Worm (Caenorhabditis elegans) whole organism, young adult: ENCODE measurements around the gene malt-1.

Experiments
- B0019.2 ChIP-seq: fragments of 200-800 bp; sonication (Bioruptor generic); conservative IDR thresholded peaks from 2 replicates; pipeline ENCODE4 v1.3.6; 2022; ENCODE audit warnings: missing genetic modification reagents, missing genetic modification characterization, missing compliant biosample characterization
- B0261.1 ChIP-seq: sonication (generic microtip); optimal IDR thresholded peaks from 2 replicates; lab custom pipeline; 2016; ENCODE audit warnings: mild to moderate bottlenecking, missing genetic modification characterization, moderate library complexity, missing compliant biosample characterization
- C17E4.6 ChIP-seq: fragments of 200-800 bp; sonication (Bioruptor generic); IDR thresholded peaks from 2 replicates; pipeline ENCODE4 v1.3.6; 2022; ENCODE audit warnings: missing genetic modification reagents, missing genetic modification characterization, missing compliant biosample characterization
- F22D6.2 ChIP-seq: sonication (generic microtip); optimal IDR thresholded peaks from 2 replicates; lab custom pipeline; 2016; ENCODE audit warnings: mild to moderate bottlenecking, missing genetic modification characterization, missing compliant biosample characterization
- F23B12.7 ChIP-seq: sonication (generic microtip); optimal IDR thresholded peaks from 2 replicates; lab custom pipeline; 2017; ENCODE audit warnings: missing genetic modification characterization, mild to moderate bottlenecking, missing compliant biosample characterization, antibody characterized with exemption, moderate library complexity; ENCODE audit not compliant: insufficient read depth
- F52B5.7 ChIP-seq: sonication (generic microtip); optimal IDR thresholded peaks from 2 replicates; lab custom pipeline; 2016; ENCODE audit warnings: mild to moderate bottlenecking, missing genetic modification characterization, missing compliant biosample characterization
- K11D2.4 ChIP-seq: fragments of 200-800 bp; sonication (Bioruptor generic); IDR thresholded peaks from 2 replicates; pipeline ENCODE4 v1.3.6; 2022; ENCODE audit warnings: missing genetic modification reagents, missing genetic modification characterization, missing compliant biosample characterization
- K12H6.12 ChIP-seq: fragments of 200-800 bp; sonication (Bioruptor generic); optimal IDR thresholded peaks from 2 replicates; lab custom pipeline; 2018; ENCODE audit warnings: mild to moderate bottlenecking, missing genetic modification characterization, missing compliant biosample characterization
- T26A5.8 ChIP-seq: sonication (generic microtip); optimal IDR thresholded peaks from 2 replicates; lab custom pipeline; 2016; ENCODE audit warnings: missing genetic modification characterization, missing compliant biosample characterization
- Y67H2A.10 ChIP-seq: fragments of 200-800 bp; sonication (Bioruptor generic); conservative IDR thresholded peaks from 2 replicates; pipeline ENCODE4 v1.3.6; 2022; ENCODE audit warnings: missing genetic modification reagents, missing genetic modification characterization, missing compliant biosample characterization
- Y95B8A.8 ChIP-seq: fragments of 200-800 bp; sonication (Bioruptor generic); IDR thresholded peaks from 2 replicates; pipeline ENCODE4 v1.3.6; 2022; ENCODE audit warnings: missing genetic modification reagents, missing genetic modification characterization, missing compliant biosample characterization
- akir-1 ChIP-seq: fragments of 200-800 bp; sonication (Bioruptor generic); optimal IDR thresholded peaks from 2 replicates; lab custom pipeline; 2018; ENCODE audit warnings: mild to moderate bottlenecking, missing genetic modification characterization, moderate library complexity, missing compliant biosample characterization
- attf-3 ChIP-seq: fragments of 200-800 bp; sonication (Bioruptor generic); conservative IDR thresholded peaks from 2 replicates; pipeline ENCODE4 v1.3.6; 2022; ENCODE audit warnings: missing genetic modification reagents, missing genetic modification characterization, missing compliant biosample characterization
- attf-6 ChIP-seq: fragments of 200-800 bp; sonication (Bioruptor generic); IDR thresholded peaks from 2 replicates; pipeline ENCODE4 v1.3.6; 2022; ENCODE audit warnings: missing genetic modification reagents, missing genetic modification characterization, missing compliant biosample characterization
- bed-2 ChIP-seq: fragments of 200-800 bp; sonication (Bioruptor generic); IDR thresholded peaks from 2 replicates; pipeline ENCODE4 v1.3.6; 2022; ENCODE audit warnings: missing genetic modification reagents, missing genetic modification characterization, missing compliant biosample characterization
- ccch-3 ChIP-seq: fragments of 200-800 bp; sonication (Bioruptor generic); optimal IDR thresholded peaks from 2 replicates; lab custom pipeline; 2018; ENCODE audit warnings: mild to moderate bottlenecking, missing genetic modification characterization, missing compliant biosample characterization
- ceh-40 ChIP-seq: fragments of 200-800 bp; sonication (Bioruptor generic); IDR thresholded peaks from 2 replicates; pipeline ENCODE4 v1.3.6; 2022; ENCODE audit warnings: missing genetic modification characterization, missing compliant biosample characterization
- ceh-58 ChIP-seq: fragments of 200-800 bp; sonication (Bioruptor generic); IDR thresholded peaks from 2 replicates; pipeline ENCODE4 v1.3.6; 2022; ENCODE audit warnings: missing genetic modification characterization, missing compliant biosample characterization
- chd-7 ChIP-seq: sonication (generic microtip); optimal IDR thresholded peaks from 2 replicates; lab custom pipeline; 2016; ENCODE audit warnings: mild to moderate bottlenecking, missing genetic modification characterization, moderate library complexity, missing compliant biosample characterization
- efl-1 ChIP-seq: fragments of 150-350 bp; optimal IDR thresholded peaks from 2 replicates; lab custom pipeline; 2014; ENCODE audit warnings: missing biosample characterization, missing genetic modification reagents, missing genetic modification characterization
- egl-44 ChIP-seq: fragments of 200-800 bp; sonication (Bioruptor generic); IDR thresholded peaks from 2 replicates; pipeline ENCODE4 v1.3.6; 2022; ENCODE audit warnings: missing genetic modification reagents, missing genetic modification characterization, missing compliant biosample characterization
- ekl-4 ChIP-seq: fragments of 200-800 bp; sonication (Bioruptor generic); IDR thresholded peaks from 2 replicates; pipeline ENCODE4 v1.3.6; 2022; ENCODE audit warnings: missing genetic modification reagents, missing genetic modification characterization, missing compliant biosample characterization
- let-526 ChIP-seq: fragments of 200-800 bp; sonication (Bioruptor generic); IDR thresholded peaks from 2 replicates; pipeline ENCODE4 v1.3.6; 2022; ENCODE audit warnings: missing genetic modification reagents, missing genetic modification characterization, missing compliant biosample characterization
- let-607 ChIP-seq, 2 experiments: fragments of 200-800 bp in 1 of 2; sonication (Bioruptor generic) in 1 of 2; sonication (generic microtip) in 1 of 2; optimal IDR thresholded peaks; 2 replicates each; lab custom pipeline; 2016 to 2018; ENCODE audit warnings: mild to moderate bottlenecking in 2 of 2, missing compliant biosample characterization in 2 of 2, missing genetic modification characterization in 2 of 2, moderate library complexity in 2 of 2, missing genotype in 1 of 2
- lin-35 ChIP-seq, 3 experiments: fragments of 150-350 bp in 2 of 3; sonication (generic microtip) in 1 of 3; optimal IDR thresholded peaks; 2 replicates each; lab custom pipeline; 2014 to 2018; ENCODE audit warnings: missing biosample characterization in 3 of 3, missing genetic modification characterization in 3 of 3, missing genetic modification reagents in 3 of 3
- lin-54 ChIP-seq: fragments of 200-800 bp; sonication (Bioruptor generic); optimal IDR thresholded peaks from 2 replicates; lab custom pipeline; 2018; ENCODE audit warnings: mild to moderate bottlenecking, missing genetic modification characterization, missing compliant biosample characterization
- lir-1 ChIP-seq: fragments of 200-800 bp; sonication (Bioruptor generic); conservative IDR thresholded peaks from 2 replicates; pipeline ENCODE4 v1.3.6; 2022; ENCODE audit warnings: missing genetic modification reagents, missing genetic modification characterization, missing compliant biosample characterization
- lsy-27 ChIP-seq: sonication (generic microtip); optimal IDR thresholded peaks from 2 replicates; lab custom pipeline; 2017; ENCODE audit warnings: missing genetic modification characterization, mild to moderate bottlenecking, missing compliant biosample characterization, antibody characterized with exemption, missing genotype, borderline replicate concordance; ENCODE audit not compliant: insufficient read depth
- madf-3 ChIP-seq: fragments of 200-800 bp; sonication (Bioruptor generic); IDR thresholded peaks from 2 replicates; pipeline ENCODE4 v1.3.6; 2022; ENCODE audit warnings: missing genetic modification reagents, missing genetic modification characterization, missing compliant biosample characterization
- madf-6 ChIP-seq: fragments of 200-800 bp; sonication (Bioruptor generic); IDR thresholded peaks from 2 replicates; pipeline ENCODE4 v1.3.6; 2022; ENCODE audit warnings: missing genetic modification reagents, missing genetic modification characterization, missing compliant biosample characterization
- mel-28 ChIP-seq: sonication (generic microtip); optimal IDR thresholded peaks from 2 replicates; lab custom pipeline; 2016; ENCODE audit warnings: borderline replicate concordance, mild to moderate bottlenecking, missing genetic modification characterization, missing compliant biosample characterization
- nfyb-1 ChIP-seq: fragments of 200-800 bp; sonication (Bioruptor generic); IDR thresholded peaks from 2 replicates; pipeline ENCODE4 v1.3.6; 2022; ENCODE audit warnings: missing genetic modification reagents, missing genetic modification characterization, missing compliant biosample characterization
- nhr-120 ChIP-seq: fragments of 200-800 bp; sonication (Bioruptor generic); IDR thresholded peaks from 2 replicates; pipeline ENCODE4 v1.3.6; 2022; ENCODE audit warnings: missing genetic modification characterization, missing compliant biosample characterization
- nhr-80 ChIP-seq: sonication (generic microtip); optimal IDR thresholded peaks from 2 replicates; lab custom pipeline; 2016; ENCODE audit warnings: missing genetic modification characterization, missing compliant biosample characterization
- pbrm-1 ChIP-seq: fragments of 200-800 bp; sonication (Bioruptor generic); IDR thresholded peaks from 2 replicates; pipeline ENCODE4 v1.3.6; 2022; ENCODE audit warnings: missing genetic modification reagents, missing genetic modification characterization, missing compliant biosample characterization
- pha-4 ChIP-seq: fragments of 150-350 bp; sonication (generic microtip); optimal IDR thresholded peaks from 2 replicates; lab custom pipeline; 2014; ENCODE audit warnings: missing biosample characterization, missing genetic modification reagents, missing genetic modification characterization
- rcor-1 ChIP-seq: fragments of 200-800 bp; sonication (Bioruptor generic); IDR thresholded peaks from 2 replicates; pipeline ENCODE4 v1.3.6; 2022; ENCODE audit warnings: missing genetic modification reagents, missing genetic modification characterization, missing compliant biosample characterization
- snpc-1.3 ChIP-seq: sonication (generic microtip); optimal IDR thresholded peaks from 2 replicates; lab custom pipeline; 2017; ENCODE audit warnings: missing genetic modification characterization, mild to moderate bottlenecking, missing compliant biosample characterization, antibody characterized with exemption, moderate library complexity, missing genotype, missing genetic modification reagents; ENCODE audit not compliant: insufficient read depth
- snpc-3.4 ChIP-seq: sonication (generic microtip); optimal IDR thresholded peaks from 2 replicates; lab custom pipeline; 2017; ENCODE audit warnings: missing genetic modification characterization, mild to moderate bottlenecking, missing compliant biosample characterization, antibody characterized with exemption, moderate library complexity, missing genotype, missing genetic modification reagents
- tbx-9 ChIP-seq: sonication (generic microtip); optimal IDR thresholded peaks from 2 replicates; lab custom pipeline; 2016; ENCODE audit warnings: borderline replicate concordance, missing genetic modification characterization, inconsistent platforms, missing compliant biosample characterization
- tlf-1 ChIP-seq: fragments of 200-800 bp; sonication (Bioruptor generic); optimal IDR thresholded peaks from 2 replicates; lab custom pipeline; 2018; ENCODE audit warnings: mild to moderate bottlenecking, missing genetic modification characterization, missing compliant biosample characterization
- ztf-18 ChIP-seq: sonication (generic microtip); optimal IDR thresholded peaks from 2 replicates; lab custom pipeline; 2016; ENCODE audit warnings: missing genotype, mild to moderate bottlenecking, missing genetic modification characterization, missing compliant biosample characterization
- ztf-26 ChIP-seq: sonication (generic microtip); optimal IDR thresholded peaks from 2 replicates; lab custom pipeline; 2017; ENCODE audit warnings: missing genetic modification characterization, missing compliant biosample characterization
- ztf-3 ChIP-seq: fragments of 200-800 bp; sonication (Bioruptor generic); optimal IDR thresholded peaks from 2 replicates; lab custom pipeline; 2018; ENCODE audit warnings: mild to moderate bottlenecking, missing genetic modification characterization, missing compliant biosample characterization

malt-1 gene

DNA sequence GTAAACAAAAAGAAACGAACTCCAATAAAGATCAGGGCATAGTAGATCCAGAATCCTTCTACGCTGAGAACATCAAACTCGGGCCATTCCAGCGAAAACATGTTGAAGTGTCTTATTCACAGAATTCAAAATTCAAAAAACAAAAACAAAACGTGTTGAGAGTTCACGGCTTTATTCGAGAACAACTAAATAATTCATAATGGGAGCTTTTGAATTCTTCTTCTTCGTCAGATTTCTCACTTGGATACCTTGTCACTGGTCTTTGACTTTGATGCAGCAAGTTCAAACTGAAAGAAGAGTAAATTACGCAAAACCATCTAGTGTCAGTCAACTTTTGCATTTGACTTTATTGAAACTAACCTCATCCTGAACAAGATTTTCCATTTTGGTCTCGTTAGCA is 33.4 kb downstream of the malt-1 start, which contains the start of gene B0252.11:
Gene B0252.11 (minus strand): TSS at position 101 of the 400 bp plus-strand sequence.
- TF ChIP-seq lir-1: no peak
- TF ChIP-seq, all 124 proteins: peak for 0

DNA sequence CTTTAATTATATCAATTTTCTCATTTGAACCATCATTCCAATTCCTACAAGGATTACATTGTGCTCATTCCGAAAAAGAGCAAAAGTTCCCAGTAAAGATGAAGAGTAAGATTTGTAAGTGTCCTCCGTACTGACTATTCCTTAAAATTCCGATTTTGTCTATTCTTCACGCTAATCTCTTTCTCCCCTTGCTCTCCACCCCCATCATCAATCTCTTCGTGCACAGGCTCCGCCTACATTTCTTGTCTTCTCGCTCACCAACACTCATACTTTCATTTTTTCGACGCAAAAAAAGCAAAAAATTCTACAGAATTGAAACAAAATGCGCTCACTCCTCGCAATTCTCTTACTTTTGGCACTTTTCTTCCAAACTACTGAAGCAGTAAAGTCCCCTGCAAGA is 35.2 kb downstream of the malt-1 start, which contains the start of gene B0252.8:
Gene B0252.8 (plus strand): TSS at position 292 of the 400 bp plus-strand sequence.
- TF ChIP-seq snpc-1.3: no peak
- TF ChIP-seq, all 124 proteins: peak for 0

DNA sequence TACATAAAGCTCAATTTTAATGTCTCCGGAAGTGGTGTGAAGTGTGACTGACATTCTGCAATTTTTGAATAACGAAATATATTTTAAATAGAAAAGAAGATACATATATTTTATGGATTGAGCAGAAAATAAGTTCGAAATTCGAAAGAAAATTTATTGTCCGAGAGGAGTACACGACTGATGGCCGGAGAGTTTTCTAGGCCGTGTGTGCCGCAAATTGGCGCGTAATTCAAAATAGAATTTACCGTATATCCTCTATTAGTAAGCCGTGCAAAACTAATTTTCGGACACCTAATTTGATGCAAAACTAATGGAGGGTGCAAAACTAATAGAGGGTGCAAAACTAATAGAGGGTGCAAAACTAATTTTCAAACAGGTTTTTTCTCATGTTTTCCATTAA is 37.8 kb downstream of the malt-1 start, which contains the start of gene cyn-10:
Gene cyn-10 (minus strand): TSS at position 57 of the 400 bp plus-strand sequence.
- no peak for TF ChIP-seq lsy-27 (tag; lab: Kevin White, UChicago)
- TF ChIP-seq F22D6.2 (tag; lab: Kevin White, UChicago): peak; percentile 71
- peak; percentile 69 for TF ChIP-seq ccch-3
- no peak for TF ChIP-seq ztf-18 (tag; lab: Kevin White, UChicago)
- TF ChIP-seq K12H6.12 (tag; lab: Kevin White, UChicago): peak; percentile 31
- TF ChIP-seq lir-1: peak; percentile 83
- no peak for TF ChIP-seq nhr-80 (tag; lab: Kevin White, UChicago)
- no peak for TF ChIP-seq attf-6
- TF ChIP-seq ztf-3: no peak
- no peak for TF ChIP-seq egl-44 (GFP tag; lab: Robert Waterston, UW)
- no peak for TF ChIP-seq ceh-58
- TF ChIP-seq let-526 (GFP tag; lab: Robert Waterston, UW): peak; percentile 86; the same call in 1 of the 2 replicates
- no peak for TF ChIP-seq ceh-40 (GFP tag; lab: Robert Waterston, UW)
- TF ChIP-seq F52B5.7 (tag; lab: Kevin White, UChicago): no peak
- TF ChIP-seq C17E4.6: no peak; the same call in 1 of the 2 replicates
- no peak for TF ChIP-seq nhr-120 (GFP tag; lab: Robert Waterston, UW)
- TF ChIP-seq bed-2: peak; percentile 82; the same call in 1 of the 2 replicates
- TF ChIP-seq lin-35 (GFP tag; optimal IDR thresholded peaks at IDR 0.05; lab: Kevin White, UChicago): peak in 2 of 3 experiments; percentile 42 to 94
- no peak for TF ChIP-seq F23B12.7 (tag; lab: Kevin White, UChicago)
- no peak for TF ChIP-seq madf-6 (GFP tag; lab: Robert Waterston, UW)
- peak; percentile 65; the same call in 1 of the 2 replicates for TF ChIP-seq nfyb-1
- TF ChIP-seq efl-1 (GFP tag; lab: Kevin White, UChicago): peak; percentile 65
- no peak for TF ChIP-seq tlf-1 (GFP tag; lab: Kevin White, UChicago)
- TF ChIP-seq Y67H2A.10 (GFP tag; lab: Robert Waterston, UW): peak; percentile 55; the same call in 1 of the 2 replicates
- TF ChIP-seq pbrm-1: peak; percentile 72; the same call in 1 of the 2 replicates
- no peak for TF ChIP-seq madf-3 (GFP tag; lab: Robert Waterston, UW)
- peak; percentile 20 for TF ChIP-seq akir-1 (GFP tag; lab: Kevin White, UChicago)
- TF ChIP-seq K11D2.4: peak; percentile 60; the same call in 1 of the 2 replicates
- TF ChIP-seq let-607 (tag; optimal IDR thresholded peaks at IDR 0.05; lab: Kevin White, UChicago): peak in 1 of 2 experiments; percentile 57
- no peak for TF ChIP-seq ztf-26
- peak; percentile 68; the same call in 1 of the 2 replicates for TF ChIP-seq B0019.2 (GFP tag; lab: Robert Waterston, UW)
- TF ChIP-seq T26A5.8: no peak
- peak; percentile 51; the same call in 1 of the 2 replicates for TF ChIP-seq attf-3 (GFP tag; lab: Robert Waterston, UW)
- no peak for TF ChIP-seq B0261.1 (tag; lab: Kevin White, UChicago)
- no peak for TF ChIP-seq chd-7 (tag; lab: Kevin White, UChicago)
- TF ChIP-seq pha-4: no peak
- no peak for TF ChIP-seq tbx-9
- TF ChIP-seq Y95B8A.8 (GFP tag; lab: Robert Waterston, UW): no peak
- peak; percentile 72 for TF ChIP-seq rcor-1
- peak; percentile 78 for TF ChIP-seq ekl-4 (GFP tag; lab: Robert Waterston, UW)
- peak; percentile 94 for TF ChIP-seq lin-54 (GFP tag; lab: Kevin White, UChicago)
- no peak for TF ChIP-seq snpc-3.4 (tag; lab: Kevin White, UChicago)
- TF ChIP-seq mel-28: no peak
